Worm (Caenorhabditis elegans): ENCODE measurements around the gene ceh-30.

DNA sequence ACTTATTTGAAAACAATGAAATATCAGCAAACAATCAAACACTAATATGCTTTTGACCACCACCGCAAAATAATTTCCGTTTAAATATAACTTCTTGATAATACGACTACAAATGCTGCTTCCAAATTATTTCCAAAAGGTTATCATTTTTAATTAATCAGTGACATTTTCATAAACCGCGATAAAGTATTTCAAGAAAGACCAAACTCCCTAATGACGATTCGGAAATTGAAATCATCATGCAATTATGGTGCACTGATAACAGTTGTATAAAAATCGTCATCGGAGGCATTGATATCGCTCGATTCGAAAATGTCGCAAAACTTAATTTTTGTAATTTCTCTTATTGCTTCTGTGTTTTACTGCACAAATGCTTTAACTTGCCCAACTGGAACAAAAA is 31.9 kb upstream of the ceh-30 start, which contains the start of gene clec-265:
- TF ChIP-seq hlh-30 (tag; optimal IDR thresholded peaks at IDR 0.05; ENCODE audit: insufficient read depth) (no peak), ama-1 (optimal IDR thresholded peaks at IDR 0.05) (no peak), pqm-1 (tag; optimal IDR thresholded peaks at IDR 0.05) (no peak), eyg-1 (tag; optimal IDR thresholded peaks at IDR 0.05) (no peak), ceh-9 (tag; optimal IDR thresholded peaks at IDR 0.05) (no peak), npax-4 (tag; optimal IDR thresholded peaks at IDR 0.05) (no peak), nfya-1 (tag; optimal IDR thresholded peaks at IDR 0.05) (no peak), nhr-11 (tag; optimal IDR thresholded peaks at IDR 0.05) (no peak), pha-4 (tag; optimal IDR thresholded peaks at IDR 0.05) (no peak), elt-4 (tag; optimal IDR thresholded peaks at IDR 0.05) (no peak), syd-9 (tag; optimal IDR thresholded peaks at IDR 0.05) (no peak), pros-1 (tag; optimal IDR thresholded peaks at IDR 0.05) (no peak)

Data from whole organism, late embryonic.